Worm (Caenorhabditis elegans): Measurements from ENCODE around the gene F33A8.4.

The F33A8.4 gene

DNA sequence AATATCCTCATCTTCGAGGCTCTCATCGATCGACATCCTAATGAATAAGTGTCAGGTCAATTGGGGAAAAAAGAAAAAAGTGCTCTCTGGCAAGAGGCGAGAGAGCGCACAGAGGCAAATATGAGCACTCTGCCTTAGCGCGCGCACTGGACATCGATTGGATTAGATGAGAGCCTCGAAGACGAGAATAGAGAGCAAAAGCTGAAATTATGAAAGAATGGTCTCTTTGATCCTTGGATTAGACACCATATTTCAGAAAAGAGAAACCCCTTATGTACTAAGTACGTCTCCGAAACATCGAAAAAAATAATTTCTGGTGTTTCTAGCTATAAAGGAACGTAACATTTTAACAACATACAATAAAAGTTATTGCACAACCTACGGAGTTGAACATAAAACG is 6.4 kb upstream of the F33A8.4 start, which contains the start of gene F45E10.2:
Gene F45E10.2, minus strand, starts transcription at position 101 of the 400 bp plus-strand sequence.
- no peak for TF ChIP-seq madf-5 (GFP tag; IDR thresholded peaks at IDR 0.05)
- TF ChIP-seq Y75B8A.6 (GFP tag; IDR thresholded peaks at IDR 0.05), result no peak
- no peak for TF ChIP-seq tag-97 (GFP tag; IDR thresholded peaks at IDR 0.05)
- no peak for TF ChIP-seq F44E2.7 (GFP tag; IDR thresholded peaks at IDR 0.05)
- TF ChIP-seq duxl-1 (tag; optimal IDR thresholded peaks at IDR 0.05; ENCODE audit: poor library complexity), result no peak
- TF ChIP-seq mdl-1 (tag; optimal IDR thresholded peaks at IDR 0.05), result no peak
- TF ChIP-seq nhr-25 (tag; optimal IDR thresholded peaks at IDR 0.05; ENCODE audit: borderline replicate concordance, insufficient read depth), result no peak
- TF ChIP-seq lin-39 (tag; optimal IDR thresholded peaks at IDR 0.05), result no peak
- TF ChIP-seq hmg-1.1 (GFP tag; IDR thresholded peaks at IDR 0.05), result no peak
- TF ChIP-seq mxl-3 (GFP tag; optimal IDR thresholded peaks at IDR 0.05), result no peak
- no peak for TF ChIP-seq unc-62 (GFP tag; optimal IDR thresholded peaks at IDR 0.05 in 1 of 2)
- no peak for TF ChIP-seq unc-62 (tag; optimal IDR thresholded peaks at IDR 0.05)
- TF ChIP-seq nhr-28 (tag; optimal IDR thresholded peaks at IDR 0.05), result no peak
- no peak for TF ChIP-seq ama-1 (optimal IDR thresholded peaks at IDR 0.05)
- no peak for TF ChIP-seq dmd-8 (GFP tag; IDR thresholded peaks at IDR 0.05)
- TF ChIP-seq zag-1 (tag; optimal IDR thresholded peaks at IDR 0.05), result no peak
- TF ChIP-seq D1046.2 (GFP tag; IDR thresholded peaks at IDR 0.05), result no peak
- no peak for TF ChIP-seq snpc-4 (tag; optimal IDR thresholded peaks at IDR 0.05)
- no peak for TF ChIP-seq vab-7 (GFP tag; IDR thresholded peaks at IDR 0.05)

DNA sequence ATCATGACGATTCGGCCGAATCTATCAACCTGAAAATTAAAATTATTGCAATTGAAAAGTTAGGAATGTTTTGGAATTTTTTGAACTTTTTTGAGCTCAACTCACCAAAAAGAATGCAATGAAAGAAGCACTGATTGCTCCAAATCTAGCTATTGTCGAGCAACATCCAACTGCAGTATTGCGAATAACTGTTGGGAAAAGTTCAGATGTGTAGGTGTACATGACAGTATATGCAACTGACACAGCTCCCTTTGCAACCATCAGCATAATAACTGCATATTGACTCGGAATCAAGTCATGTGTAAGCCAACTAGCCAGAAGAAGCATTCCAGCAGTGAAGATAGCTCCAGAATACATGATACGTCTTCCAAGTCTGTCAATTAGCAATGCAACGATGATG is 3.7 kb upstream of the F33A8.4 start:
- TF ChIP-seq fos-1 (tag; optimal IDR thresholded peaks at IDR 0.05) (no peak), unc-62 (GFP tag; optimal IDR thresholded peaks at IDR 0.05 in 1 of 2) (peak in 1 of 2 experiments; percentile 98), unc-62 (tag; optimal IDR thresholded peaks at IDR 0.05) (no peak)

DNA sequence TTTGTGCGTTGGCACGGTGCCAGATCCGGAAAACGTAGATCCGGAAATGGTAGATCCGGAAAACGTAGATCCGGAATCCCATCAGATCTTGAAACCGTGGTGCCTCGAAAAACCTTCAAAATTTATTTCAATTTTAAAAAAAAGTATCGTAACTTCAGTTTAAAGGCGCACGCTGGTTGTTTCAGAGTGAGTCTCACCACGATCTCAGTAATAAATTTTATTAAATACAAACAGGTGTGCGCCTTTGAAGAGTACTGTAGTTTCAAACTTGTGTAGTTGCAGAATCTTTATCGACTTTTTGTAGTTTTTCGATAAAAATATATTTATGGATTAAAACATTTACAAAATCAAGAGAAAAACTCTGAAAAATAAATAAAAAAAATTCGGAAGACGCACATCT is 1.8 kb upstream of the F33A8.4 start:
- TF ChIP-seq unc-130 (GFP tag; optimal IDR thresholded peaks at IDR 0.05) (peak; percentile 20), mes-2 (tag; optimal IDR thresholded peaks at IDR 0.05; ENCODE audit: poor library complexity, severe bottlenecking) (peak; percentile 8), F49E8.2 (tag; optimal IDR thresholded peaks at IDR 0.05; ENCODE audit: borderline replicate concordance) (peak; percentile 57), Y48G9A.11 (GFP tag; IDR thresholded peaks at IDR 0.05) (peak; percentile 39; the same call in 1 of the 2 replicates), dmd-6 (GFP tag; IDR thresholded peaks at IDR 0.05) (no peak), arid-1 (GFP tag; conservative IDR thresholded peaks at IDR 0.05) (0 out of 2 replicates have a peak, but pooled peaks have one; percentile 6), nhr-6 (tag; optimal IDR thresholded peaks at IDR 0.05) (no peak), lsy-2 (tag; optimal IDR thresholded peaks at IDR 0.05) (peak in 1 of 2 experiments; percentile 18), lir-3 (tag; optimal IDR thresholded peaks at IDR 0.05) (no peak), zfp-2 (tag; optimal IDR thresholded peaks at IDR 0.05) (no peak)

DNA sequence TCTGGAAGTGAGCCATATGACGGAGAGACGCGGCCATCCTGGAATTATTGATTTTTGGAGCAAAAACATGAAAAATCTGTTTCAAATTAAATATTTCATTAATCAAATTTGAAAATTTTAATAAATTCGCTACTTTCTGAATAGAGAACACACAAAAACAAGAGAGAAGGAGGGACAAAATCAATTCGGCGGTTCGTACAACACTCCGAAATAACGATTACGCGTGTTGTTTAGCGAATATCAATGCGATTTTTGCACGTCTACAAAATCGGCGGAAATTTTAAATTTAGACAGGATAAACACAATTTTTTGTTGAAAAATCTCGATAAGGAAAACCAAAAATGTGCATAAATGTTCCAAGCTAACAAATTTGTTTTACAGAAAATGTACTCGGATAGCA is 1.0 kb upstream of the F33A8.4 start, which contains the start of the genes sdhd-1 and ilkp-1:
Gene sdhd-1, minus strand, starts transcription at position 38 of the 400 bp plus-strand sequence.
Gene ilkp-1, plus strand, starts transcription at position 380 of the 400 bp plus-strand sequence.
- no peak for TF ChIP-seq unc-39 (tag; optimal IDR thresholded peaks at IDR 0.05)
- TF ChIP-seq lsy-2 (tag; optimal IDR thresholded peaks at IDR 0.05), result peak in 1 of 2 experiments; percentile 64
- no peak for TF ChIP-seq nhr-10 (tag; optimal IDR thresholded peaks at IDR 0.05)
- TF ChIP-seq ctbp-1 (GFP tag; IDR thresholded peaks at IDR 0.05), result no peak
- peak; percentile 24 for TF ChIP-seq dve-1 (tag; optimal IDR thresholded peaks at IDR 0.05; ENCODE audit: insufficient read depth)
- peak; percentile 12 for TF ChIP-seq hlh-30 (tag; optimal IDR thresholded peaks at IDR 0.05; ENCODE audit: insufficient read depth)
- no peak for TF ChIP-seq snpc-4 (tag; optimal IDR thresholded peaks at IDR 0.05)
- TF ChIP-seq pqm-1 (tag; optimal IDR thresholded peaks at IDR 0.05), result no peak
- TF ChIP-seq nhr-28 (tag; optimal IDR thresholded peaks at IDR 0.05), result no peak
- TF ChIP-seq unc-62 (GFP tag; optimal IDR thresholded peaks at IDR 0.05 in 1 of 2), result no peak
- TF ChIP-seq unc-62 (tag; optimal IDR thresholded peaks at IDR 0.05), result no peak
- TF ChIP-seq sdz-12 (GFP tag; optimal IDR thresholded peaks at IDR 0.05), result no peak
- TF ChIP-seq skn-1 (tag; optimal IDR thresholded peaks at IDR 0.05), result no peak
- peak; percentile 86 for TF ChIP-seq dpl-1 (GFP tag; optimal IDR thresholded peaks at IDR 0.05)
- no peak for TF ChIP-seq R02D3.7 (tag; optimal IDR thresholded peaks at IDR 0.05)
- TF ChIP-seq nhr-48 (tag; optimal IDR thresholded peaks at IDR 0.05), result no peak
- no peak for TF ChIP-seq ceh-28 (tag; optimal IDR thresholded peaks at IDR 0.05)
- no peak for TF ChIP-seq set-16 (GFP tag; IDR thresholded peaks at IDR 0.05)
- TF ChIP-seq ceh-20 (GFP tag; IDR thresholded peaks at IDR 0.05), result no peak
- peak; percentile 43; the same call in 1 of the 2 replicates for TF ChIP-seq hmg-1.1 (GFP tag; IDR thresholded peaks at IDR 0.05)
- no peak for TF ChIP-seq Y5F2A.4 (GFP tag; optimal IDR thresholded peaks at IDR 0.05)
- no peak for TF ChIP-seq jun-1 (tag; optimal IDR thresholded peaks at IDR 0.05)
- no peak for TF ChIP-seq Y105C5A.15 (GFP tag; IDR thresholded peaks at IDR 0.05)
